Fruit fly (Drosophila melanogaster): ENCODE results near the gene Nf-YC.

DNA sequence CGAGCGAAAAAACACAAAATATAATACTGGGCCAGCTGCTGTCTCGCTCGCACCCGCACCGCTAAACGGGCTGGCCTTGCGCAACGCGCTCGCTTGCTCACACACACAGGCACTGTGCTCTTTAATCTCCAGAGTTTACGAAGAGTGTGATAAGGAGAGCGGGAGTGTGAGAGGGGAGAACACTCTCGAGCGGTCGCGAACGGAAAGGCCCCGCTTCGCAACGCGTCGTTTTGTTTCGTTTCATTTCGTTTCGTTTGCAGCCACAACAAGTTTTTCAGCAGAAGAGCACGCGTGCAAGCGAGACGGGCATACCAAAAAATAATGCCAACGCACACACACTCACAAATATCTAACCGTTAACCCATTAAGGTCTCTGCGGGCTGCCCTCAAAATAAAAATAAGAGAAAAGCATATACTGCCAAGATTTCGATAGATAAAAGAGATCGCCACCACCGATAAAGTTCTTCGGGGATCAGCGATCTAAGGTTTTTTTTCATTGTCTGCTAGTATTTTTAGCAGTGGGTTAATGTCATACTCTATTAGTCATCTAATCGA is 40.9 kb upstream of the Nf-YC start:
- TF ChIP-seq psq (optimal IDR thresholded peaks at IDR 0.05) (no peak), ttk (optimal IDR thresholded peaks at IDR 0.05) (no peak), h (optimal IDR thresholded peaks at IDR 0.05) (no peak)

Data from Kc167 (cell line).